Fruit fly (Drosophila melanogaster) whole organism, embryonic: Measurements from ENCODE around the gene Pka-C1.

Experiments used
- Atf-2 ChIP-seq: fragments of 200-800 bp; sonication (Bioruptor generic); optimal IDR thresholded peaks from 2 replicates; lab custom pipeline; 2016; ENCODE audit warnings: missing biosample characterization, missing genetic modification characterization
- CG10274 ChIP-seq: fragments of 200-800 bp; sonication (Bioruptor generic); optimal IDR thresholded peaks from 3 replicates; lab custom pipeline; 2017; ENCODE audit warnings: missing biosample characterization, mild to moderate bottlenecking, missing genetic modification characterization
- CG10543 ChIP-seq: fragments of 200-800 bp; sonication (Bioruptor generic); optimal IDR thresholded peaks from 3 replicates; lab custom pipeline; 2017; ENCODE audit warnings: missing biosample characterization, mild to moderate bottlenecking, missing genetic modification characterization, moderate library complexity
- CG10654 ChIP-seq: fragments of 200-800 bp; sonication (Bioruptor generic); optimal IDR thresholded peaks from 2 replicates; lab custom pipeline; 2016; ENCODE audit warnings: missing biosample characterization, missing genetic modification characterization
- CG11456 ChIP-seq: fragments of 200-800 bp; sonication (Bioruptor generic); IDR thresholded peaks from 3 replicates; pipeline ENCODE4 v1.3.6; 2022; ENCODE audit warnings: missing biosample characterization, missing genetic modification characterization
- CG12942 ChIP-seq: fragments of 200-800 bp; sonication (Bioruptor generic); optimal IDR thresholded peaks from 3 replicates; lab custom pipeline; 2016; ENCODE audit warnings: missing biosample characterization, missing genetic modification characterization
- CG14014 ChIP-seq: fragments of 200-800 bp; sonication (Bioruptor generic); IDR thresholded peaks from 2 replicates; pipeline ENCODE4 v1.3.6; 2022; ENCODE audit warnings: missing biosample characterization, missing genetic modification characterization
- CG15479 ChIP-seq: fragments of 200-800 bp; sonication (Bioruptor generic); optimal IDR thresholded peaks from 3 replicates; lab custom pipeline; 2019; ENCODE audit warnings: missing biosample characterization, mild to moderate bottlenecking, missing genetic modification characterization, moderate library complexity
- CG1602 ChIP-seq: fragments of 200-800 bp; sonication (Bioruptor generic); optimal IDR thresholded peaks from 3 replicates; lab custom pipeline; 2016; ENCODE audit warnings: missing biosample characterization, missing genetic modification characterization
- CG17361 ChIP-seq: fragments of 200-800 bp; sonication (Bioruptor generic); IDR thresholded peaks from 3 replicates; pipeline ENCODE4 v1.3.6; 2022; ENCODE audit warnings: missing biosample characterization, missing genetic modification characterization
- CG17912 ChIP-seq: fragments of 200-800 bp; sonication (Bioruptor generic); optimal IDR thresholded peaks from 2 replicates; lab custom pipeline; 2018; ENCODE audit warnings: missing biosample characterization, mild to moderate bottlenecking, missing genetic modification characterization
- CG32532 ChIP-seq: fragments of 200-800 bp; sonication (Bioruptor generic); IDR thresholded peaks from 2 replicates; pipeline ENCODE4 v1.3.6; 2022; ENCODE audit warnings: missing biosample characterization, missing genetic modification characterization
- CG3281 ChIP-seq: fragments of 200-800 bp; sonication (Bioruptor generic); optimal IDR thresholded peaks from 3 replicates; lab custom pipeline; 2017; ENCODE audit warnings: missing biosample characterization, mild to moderate bottlenecking, missing genetic modification characterization
- CG3995 ChIP-seq: fragments of 200-800 bp; sonication (Bioruptor generic); optimal IDR thresholded peaks from 3 replicates; lab custom pipeline; 2016; ENCODE audit warnings: missing biosample characterization, missing genetic modification characterization
- CG4820 ChIP-seq: fragments of 200-800 bp; sonication (Bioruptor generic); optimal IDR thresholded peaks from 3 replicates; lab custom pipeline; 2016; ENCODE audit warnings: missing biosample characterization, missing genetic modification characterization
- CG5245 ChIP-seq: fragments of 200-800 bp; sonication (Bioruptor generic); optimal IDR thresholded peaks from 3 replicates; lab custom pipeline; 2016; ENCODE audit warnings: missing biosample characterization, missing genetic modification characterization
- CG6791 ChIP-seq: fragments of 200-800 bp; sonication (Bioruptor generic); IDR thresholded peaks from 3 replicates; pipeline ENCODE4 v1.3.6; 2022; ENCODE audit warnings: missing biosample characterization, missing genetic modification characterization; ENCODE audit not compliant: partially characterized antibody
- CG9437 ChIP-seq: fragments of 200-800 bp; sonication (Bioruptor generic); optimal IDR thresholded peaks from 2 replicates; lab custom pipeline; 2018; ENCODE audit warnings: missing biosample characterization, mild to moderate bottlenecking, missing genetic modification characterization
- D19B ChIP-seq: fragments of 200-800 bp; sonication (Bioruptor generic); optimal IDR thresholded peaks from 2 replicates; lab custom pipeline; 2017; ENCODE audit warnings: missing biosample characterization, mild to moderate bottlenecking, missing genetic modification characterization
- Doc3 ChIP-seq: fragments of 200-800 bp; sonication (Bioruptor generic); IDR thresholded peaks from 3 replicates; pipeline ENCODE4 v1.3.6; 2022; ENCODE audit warnings: missing biosample characterization, missing genetic modification characterization; ENCODE audit not compliant: partially characterized antibody
- E2f1 ChIP-seq: fragments of 200-800 bp; sonication (Bioruptor generic); IDR thresholded peaks from 2 replicates; pipeline ENCODE4 v1.3.6; 2022; ENCODE audit warnings: missing biosample characterization, missing genetic modification characterization
- E2f2 ChIP-seq: fragments of 200-800 bp; sonication (Bioruptor generic); IDR thresholded peaks from 2 replicates; pipeline ENCODE4 v1.3.6; 2022; ENCODE audit warnings: missing biosample characterization, missing genetic modification characterization
- Fer2 ChIP-seq: fragments of 200-800 bp; sonication (Bioruptor generic); optimal IDR thresholded peaks from 2 replicates; lab custom pipeline; 2018; ENCODE audit warnings: missing biosample characterization, mild to moderate bottlenecking, missing genetic modification characterization, moderate library complexity
- Hand ChIP-seq: fragments of 200-800 bp; sonication (Bioruptor generic); optimal IDR thresholded peaks from 2 replicates; lab custom pipeline; 2017; ENCODE audit warnings: mild to moderate bottlenecking, missing biosample characterization, missing genetic modification reagents, missing genetic modification characterization
- Hey ChIP-seq: fragments of 200-800 bp; sonication (Bioruptor generic); optimal IDR thresholded peaks from 3 replicates; lab custom pipeline; 2018; ENCODE audit warnings: missing biosample characterization, mild to moderate bottlenecking, missing genetic modification characterization
- HmgZ ChIP-seq: fragments of 200-800 bp; sonication (Bioruptor generic); optimal IDR thresholded peaks from 2 replicates; lab custom pipeline; 2018; ENCODE audit warnings: missing biosample characterization, mild to moderate bottlenecking, missing genetic modification characterization
- Hr39 ChIP-seq: fragments of >200 bp; optimal IDR thresholded peaks from 2 replicates; lab custom pipeline; 2017
- Hsf ChIP-seq: fragments of 200-800 bp; sonication (Bioruptor generic); optimal IDR thresholded peaks from 3 replicates; lab custom pipeline; 2016; ENCODE audit warnings: missing biosample characterization, missing genetic modification characterization
- MTF-1 ChIP-seq: fragments of 200-800 bp; sonication (Bioruptor generic); optimal IDR thresholded peaks from 2 replicates; lab custom pipeline; 2018; ENCODE audit warnings: missing biosample characterization, mild to moderate bottlenecking, missing genetic modification characterization, borderline replicate concordance
- Mes4 ChIP-seq: fragments of 200-800 bp; sonication (Bioruptor generic); optimal IDR thresholded peaks from 2 replicates; lab custom pipeline; 2016; ENCODE audit warnings: missing biosample characterization, missing genetic modification characterization
- Mrtf ChIP-seq: fragments of 200-800 bp; sonication (Bioruptor generic); IDR thresholded peaks from 3 replicates; pipeline ENCODE4 v1.3.6; 2022; ENCODE audit warnings: missing biosample characterization, missing genetic modification characterization
- Myb ChIP-seq: fragments of 200-800 bp; sonication (Bioruptor generic); optimal IDR thresholded peaks from 2 replicates; lab custom pipeline; 2016; ENCODE audit warnings: missing biosample characterization, missing genetic modification characterization
- PHDP ChIP-seq: fragments of 200-800 bp; sonication (Bioruptor generic); optimal IDR thresholded peaks from 3 replicates; lab custom pipeline; 2018; ENCODE audit warnings: missing biosample characterization, mild to moderate bottlenecking, missing genetic modification characterization, moderate library complexity
- Pdp1 ChIP-seq, 2 experiments: fragments of 200-800 bp; sonication (Bioruptor generic); optimal IDR thresholded peaks; 3 replicates each; lab custom pipeline; 2016; ENCODE audit warnings: missing biosample characterization in 2 of 2, missing genetic modification characterization in 2 of 2, mild to moderate bottlenecking in 1 of 2, moderate library complexity in 1 of 2
- TFAM ChIP-seq: fragments of 200-800 bp; sonication (Bioruptor generic); optimal IDR thresholded peaks from 2 replicates; lab custom pipeline; 2017; ENCODE audit warnings: missing biosample characterization, missing genetic modification characterization, inconsistent platforms
- bbx ChIP-seq: fragments of 200-800 bp; sonication (Bioruptor generic); IDR thresholded peaks from 2 replicates; pipeline ENCODE4 v1.3.6; 2022; ENCODE audit warnings: missing biosample characterization, missing genetic modification characterization; ENCODE audit not compliant: partially characterized antibody
- cato ChIP-seq: fragments of 200-800 bp; sonication (Bioruptor generic); optimal IDR thresholded peaks from 2 replicates; lab custom pipeline; 2016; ENCODE audit warnings: missing biosample characterization, missing genetic modification characterization, borderline replicate concordance
- chn ChIP-seq: fragments of 200-800 bp; sonication (Bioruptor generic); optimal IDR thresholded peaks from 2 replicates; lab custom pipeline; 2016; ENCODE audit warnings: missing biosample characterization, missing genetic modification characterization
- eve ChIP-seq, 2 experiments: fragments of >200 bp; optimal IDR thresholded peaks; 2 replicates each; lab custom pipeline; 2017; ENCODE audit warnings: missing biosample characterization in 2 of 2, missing genetic modification characterization in 2 of 2
- eyg ChIP-seq: fragments of 200-800 bp; sonication (Bioruptor generic); optimal IDR thresholded peaks from 3 replicates; lab custom pipeline; 2016; ENCODE audit warnings: missing biosample characterization, missing genetic modification characterization
- gem ChIP-seq: fragments of 200-800 bp; sonication (Bioruptor generic); optimal IDR thresholded peaks from 2 replicates; lab custom pipeline; 2019; ENCODE audit warnings: missing biosample characterization, mild to moderate bottlenecking, missing genetic modification characterization, moderate library complexity
- ind ChIP-seq: fragments of 200-800 bp; sonication (Bioruptor generic); optimal IDR thresholded peaks from 3 replicates; lab custom pipeline; 2016; ENCODE audit warnings: missing biosample characterization, missing genetic modification characterization
- jing ChIP-seq: fragments of 200-800 bp; sonication (Bioruptor generic); optimal IDR thresholded peaks from 2 replicates; lab custom pipeline; 2018; ENCODE audit warnings: missing biosample characterization, mild to moderate bottlenecking, missing genetic modification characterization
- lbe ChIP-seq: fragments of 200-800 bp; sonication (Bioruptor generic); optimal IDR thresholded peaks from 2 replicates; lab custom pipeline; 2016; ENCODE audit warnings: missing biosample characterization, mild to moderate bottlenecking, missing genetic modification characterization
- mam ChIP-seq: fragments of 200-800 bp; sonication (Bioruptor generic); optimal IDR thresholded peaks from 3 replicates; lab custom pipeline; 2016; ENCODE audit warnings: missing biosample characterization, missing genetic modification characterization
- pfk ChIP-seq: fragments of 200-800 bp; sonication (Bioruptor generic); optimal IDR thresholded peaks from 2 replicates; lab custom pipeline; 2018; ENCODE audit warnings: missing biosample characterization, mild to moderate bottlenecking, missing genetic modification characterization, moderate library complexity
- ro ChIP-seq: fragments of 200-800 bp; sonication (Bioruptor generic); IDR thresholded peaks from 2 replicates; pipeline ENCODE4 v1.3.6; 2022; ENCODE audit warnings: missing biosample characterization, missing genetic modification characterization
- schlank ChIP-seq: fragments of 200-800 bp; sonication (Bioruptor generic); optimal IDR thresholded peaks from 2 replicates; lab custom pipeline; 2018; ENCODE audit warnings: missing biosample characterization, mild to moderate bottlenecking, missing genetic modification characterization
- unc-4 ChIP-seq: fragments of 200-800 bp; sonication (Bioruptor generic); IDR thresholded peaks from 2 replicates; pipeline ENCODE4 v1.3.6; 2022; ENCODE audit warnings: missing biosample characterization, missing genetic modification characterization; ENCODE audit not compliant: partially characterized antibody
- zfh1 ChIP-seq: fragments of 200-800 bp; sonication (Bioruptor generic); IDR thresholded peaks from 3 replicates; pipeline ENCODE4 v1.3.6; 2022; ENCODE audit warnings: missing biosample characterization, missing genetic modification characterization

Pka-C1 gene

DNA sequence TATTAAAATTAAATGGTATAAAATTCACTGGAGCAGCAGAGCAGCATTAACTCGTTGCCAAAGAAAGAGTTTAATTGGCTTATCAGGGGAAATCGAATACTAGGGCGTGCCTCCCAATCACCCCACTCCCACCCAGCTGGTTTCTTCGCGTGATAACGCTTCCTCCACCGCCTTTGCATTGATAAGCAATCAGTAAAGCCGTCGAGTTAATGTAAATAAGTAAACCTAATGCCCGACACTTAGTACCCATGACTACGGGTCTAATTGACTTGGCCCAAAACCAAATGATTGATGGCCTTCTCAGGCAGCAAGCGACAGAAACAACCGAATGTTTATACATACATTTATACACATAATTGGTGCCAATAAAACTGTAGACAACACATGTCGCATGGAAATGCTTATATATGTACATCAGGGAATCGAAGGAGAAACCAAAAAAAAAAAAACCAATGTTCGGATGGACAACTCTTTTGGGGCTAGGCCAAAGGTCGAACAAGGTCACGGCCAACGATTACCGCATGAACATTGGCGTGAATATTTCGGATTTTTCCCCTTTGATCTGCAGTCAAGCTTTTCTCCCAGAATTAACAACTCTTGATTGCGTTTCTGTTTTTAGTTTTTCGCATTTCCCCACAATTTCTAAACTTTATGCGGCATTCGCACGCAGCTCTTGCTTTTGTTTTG is 5.0 kb downstream of the Pka-C1 start (continued):
- TF ChIP-seq CG10654 (GFP tag; lab: Kevin White, UChicago) (no peak), CG14014 (GFP tag; lab: Robert Waterston, UW) (no peak), chn (GFP tag; lab: Kevin White, UChicago) (no peak), CG10543 (GFP tag; lab: Kevin White, UChicago) (peak; percentile 20), E2f1 (GFP tag; lab: Robert Waterston, UW) (no peak), CG3995 (no peak), CG10274 (GFP tag; lab: Kevin White, UChicago) (no peak), CG17361 (no peak), CG5245 (GFP tag; lab: Kevin White, UChicago) (no peak), unc-4 (GFP tag; lab: Robert Waterston, UW) (no peak), CG15479 (no peak), jing (GFP tag; lab: Kevin White, UChicago) (no peak), gem (tag; lab: Kevin White, UChicago) (no peak), CG17912 (GFP tag; lab: Kevin White, UChicago) (no peak), Atf-2 (GFP tag; lab: Kevin White, UChicago) (no peak), schlank (no peak), TFAM (GFP tag; lab: Kevin White, UChicago) (no peak), HmgZ (tag; lab: Kevin White, UChicago) (peak; percentile 4), ro (GFP tag; lab: Robert Waterston, UW) (no peak), CG1602 (GFP tag; lab: Kevin White, UChicago) (no peak), Hsf (GFP tag; lab: Kevin White, UChicago) (no peak), Hey (tag; lab: Kevin White, UChicago) (peak; percentile 45), Mes4 (no peak), CG32532 (no peak), Mrtf (GFP tag; lab: Robert Waterston, UW) (no peak), eyg (GFP tag; lab: Kevin White, UChicago) (no peak), MTF-1 (GFP tag; lab: Kevin White, UChicago) (no peak), Hand (GFP tag; lab: Kevin White, UChicago) (no peak), CG12942 (GFP tag; lab: Kevin White, UChicago) (no peak), zfh1 (GFP tag; lab: Robert Waterston, UW) (0 out of 3 replicates have a peak, but pooled peaks have one; percentile 21), Myb (GFP tag; lab: Kevin White, UChicago) (no peak), E2f2 (no peak), CG3281 (GFP tag; lab: Kevin White, UChicago) (no peak), Fer2 (tag; lab: Kevin White, UChicago) (no peak), Pdp1 (GFP tag; optimal IDR thresholded peaks at IDR 0.05; lab: Kevin White, UChicago) (peak in 1 of 2 experiments; percentile 77), Doc3 (no peak), pfk (GFP tag; lab: Kevin White, UChicago) (no peak), bbx (peak; percentile 14; the same call in 1 of the 2 replicates), PHDP (tag; lab: Kevin White, UChicago) (peak; percentile 7), CG4820 (GFP tag; lab: Kevin White, UChicago) (no peak), CG6791 (GFP tag; lab: Robert Waterston, UW) (no peak), ind (GFP tag; lab: Kevin White, UChicago) (no peak), cato (GFP tag; lab: Kevin White, UChicago) (no peak), D19B (GFP tag; lab: Kevin White, UChicago) (no peak), eve (GFP tag; optimal IDR thresholded peaks at IDR 0.05; lab: Kevin White, UChicago) (no peak), Hr39 (lab: Kevin White, UChicago) (no peak), lbe (no peak), CG9437 (no peak), CG11456 (no peak), mam (no peak)
